5 worm cellular contexts compared by ENCODE assay signal in genomic region chrX:3949026-3949425, ce11.
TF ChIP-seq lines count a peak whose summit lies in the region.

No protein-coding gene starts in this region.

TF ChIP-seq in whole organism, L1 larva, 84 proteins besides CTCF, POLR2A, EP300 and RAD21:
- TF ChIP-seq tbx-2 (tag; optimal IDR thresholded peaks at IDR 0.05; lab: Kevin White, UChicago) (no peak), nhr-12 (tag; optimal IDR thresholded peaks at IDR 0.05; lab: Kevin White, UChicago) (no peak), unc-62 (GFP tag; optimal IDR thresholded peaks at IDR 0.05; lab: Kevin White, UChicago) (no peak), fkh-8 (tag; optimal IDR thresholded peaks at IDR 0.05; lab: Kevin White, UChicago) (no peak), elt-2 (tag; optimal IDR thresholded peaks at IDR 0.05; lab: Kevin White, UChicago) (peak; percentile 38), nhr-84 (tag; optimal IDR thresholded peaks at IDR 0.05; lab: Kevin White, UChicago) (no peak), efl-3 (GFP tag; optimal IDR thresholded peaks at IDR 0.05; lab: Kevin White, UChicago) (no peak), efl-1 (optimal IDR thresholded peaks at IDR 0.05; lab: Kevin White, UChicago) (no peak), efl-1 (GFP tag; optimal IDR thresholded peaks at IDR 0.05 in 1 of 2; lab: Kevin White, UChicago) (peak in 1 of 2 experiments; percentile 85), lin-13 (GFP tag; optimal IDR thresholded peaks at IDR 0.05; lab: Kevin White, UChicago) (no peak)

TF ChIP-seq in whole organism, L2 larva, 48 proteins besides CTCF, POLR2A, EP300 and RAD21:
- peak; percentile 49 for TF ChIP-seq fos-1 (tag; optimal IDR thresholded peaks at IDR 0.05; lab: Kevin White, UChicago)
- no peak for TF ChIP-seq zag-1 (tag; optimal IDR thresholded peaks at IDR 0.05; lab: Kevin White, UChicago)

TF ChIP-seq in whole organism, L3 larva, 47 proteins besides CTCF, POLR2A, EP300 and RAD21:
- TF ChIP-seq elt-2 (tag; optimal IDR thresholded peaks at IDR 0.05; lab: Kevin White, UChicago) (peak; percentile 78), ceh-16 (tag; optimal IDR thresholded peaks at IDR 0.05; lab: Kevin White, UChicago) (no peak), unc-62 (GFP tag; optimal IDR thresholded peaks at IDR 0.05; lab: Kevin White, UChicago) (no peak), elt-3 (tag; optimal IDR thresholded peaks at IDR 0.05; lab: Kevin White, UChicago) (no peak), nhr-43 (tag; optimal IDR thresholded peaks at IDR 0.05; lab: Kevin White, UChicago; ENCODE audit: poor library complexity, severe bottlenecking) (no peak), fkh-2 (tag; optimal IDR thresholded peaks at IDR 0.05; lab: Kevin White, UChicago) (no peak), ZK546.5 (tag; optimal IDR thresholded peaks at IDR 0.05; lab: Kevin White, UChicago) (no peak), sea-2 (GFP tag; optimal IDR thresholded peaks at IDR 0.05; lab: Kevin White, UChicago) (no peak), skn-1 (tag; optimal IDR thresholded peaks at IDR 0.05; lab: Kevin White, UChicago) (peak; percentile 28), ama-1 (optimal IDR thresholded peaks at IDR 0.05; lab: Kevin White, UChicago) (no peak), ceh-28 (tag; optimal IDR thresholded peaks at IDR 0.05; lab: Kevin White, UChicago) (peak; percentile 4), egl-27 (tag; optimal IDR thresholded peaks at IDR 0.05; lab: Kevin White, UChicago) (no peak), nhr-28 (tag; optimal IDR thresholded peaks at IDR 0.05; lab: Kevin White, UChicago) (no peak), elt-1 (tag; optimal IDR thresholded peaks at IDR 0.05; lab: Kevin White, UChicago) (no peak), nhr-77 (tag; optimal IDR thresholded peaks at IDR 0.05; lab: Kevin White, UChicago) (no peak), pqm-1 (tag; optimal IDR thresholded peaks at IDR 0.05; lab: Kevin White, UChicago) (peak; percentile 68), nhr-11 (tag; optimal IDR thresholded peaks at IDR 0.05; lab: Kevin White, UChicago) (no peak), nhr-12 (tag; optimal IDR thresholded peaks at IDR 0.05; lab: Kevin White, UChicago) (no peak), mdl-1 (tag; optimal IDR thresholded peaks at IDR 0.05; lab: Kevin White, UChicago) (no peak)
TF ChIP-seq in whole organism, L3 larva: peak in this region for 4.

TF ChIP-seq in whole organism, L4 larva, 104 proteins besides CTCF, POLR2A, EP300 and RAD21:
- peak; percentile 37 for TF ChIP-seq dve-1 (tag; optimal IDR thresholded peaks at IDR 0.05; lab: Kevin White, UChicago; ENCODE audit: insufficient read depth)
- TF ChIP-seq nhr-48 (tag; optimal IDR thresholded peaks at IDR 0.05; lab: Kevin White, UChicago): no peak
- TF ChIP-seq hlh-11 (tag; optimal IDR thresholded peaks at IDR 0.05; lab: Kevin White, UChicago): peak; percentile 41
- TF ChIP-seq tra-1 (GFP tag; IDR thresholded peaks at IDR 0.05; lab: Robert Waterston, UW): 0 out of 2 replicates have a peak, but pooled peaks have one; percentile 43
- peak; percentile 47 for TF ChIP-seq dmd-6 (GFP tag; IDR thresholded peaks at IDR 0.05; lab: Robert Waterston, UW)
- peak; percentile 65 for TF ChIP-seq pqm-1 (tag; optimal IDR thresholded peaks at IDR 0.05; lab: Kevin White, UChicago)
- TF ChIP-seq ceh-28 (tag; optimal IDR thresholded peaks at IDR 0.05; lab: Kevin White, UChicago): peak; percentile 1
- TF ChIP-seq Y48G9A.11 (GFP tag; IDR thresholded peaks at IDR 0.05; lab: Robert Waterston, UW): no peak
- no peak for TF ChIP-seq daf-16 (GFP tag; optimal IDR thresholded peaks at IDR 0.05; lab: Kevin White, UChicago)
- peak; percentile 71 for TF ChIP-seq daf-16 (tag; optimal IDR thresholded peaks at IDR 0.05; lab: Kevin White, UChicago)
- TF ChIP-seq nhr-28 (tag; optimal IDR thresholded peaks at IDR 0.05; lab: Kevin White, UChicago): peak; percentile 40

TF ChIP-seq in whole organism, young adult, 124 proteins besides CTCF, POLR2A, EP300 and RAD21:
- TF ChIP-seq ztf-28 (GFP tag; IDR thresholded peaks at IDR 0.05; lab: Robert Waterston, UW) (no peak), nhr-80 (tag; optimal IDR thresholded peaks at IDR 0.05; lab: Kevin White, UChicago) (peak; percentile 72)
